Fruit fly (Drosophila melanogaster): ENCODE results near the gene RpL9.
A peak's percentile ranks its signal among the peaks of the same experiment; 100 is the strongest.

RpL9 gene

dm6 chr2L:10967257-10968008 is 36.6 kb downstream of the RpL9 start (continued):
- TF ChIP-seq mld (GFP tag; IDR thresholded peaks at IDR 0.05; ENCODE audit: partially characterized antibody) (no peak), hb (GFP tag; IDR thresholded peaks at IDR 0.05; ENCODE audit: partially characterized antibody) (peak; percentile 47; the same call in 1 of the 3 replicates), Rfx (GFP tag; IDR thresholded peaks at IDR 0.05) (no peak; the same call in 1 of the 2 replicates), CG8765 (GFP tag; IDR thresholded peaks at IDR 0.05) (no peak), CG11695 (GFP tag; IDR thresholded peaks at IDR 0.05) (0 out of 3 replicates have a peak, but pooled peaks have one; percentile 49), CG30431 (GFP tag; optimal IDR thresholded peaks at IDR 0.05) (no peak), cwo (GFP tag; optimal IDR thresholded peaks at IDR 0.05) (no peak), kni (GFP tag; optimal IDR thresholded peaks at IDR 0.05) (peak; percentile 64), CG17829 (tag; optimal IDR thresholded peaks at IDR 0.05) (no peak), Ada2b (GFP tag; IDR thresholded peaks at IDR 0.05) (no peak), CG4707 (GFP tag; optimal IDR thresholded peaks at IDR 0.05) (peak; percentile 96), CG4617 (GFP tag; optimal IDR thresholded peaks at IDR 0.05; ENCODE audit: borderline replicate concordance) (peak; percentile 79), aop (GFP tag; IDR thresholded peaks at IDR 0.05) (no peak), ase (GFP tag; IDR thresholded peaks at IDR 0.05) (no peak), HmgD (GFP tag; optimal IDR thresholded peaks at IDR 0.05) (no peak), CG4820 (GFP tag; optimal IDR thresholded peaks at IDR 0.05) (no peak), CG13424 (tag; optimal IDR thresholded peaks at IDR 0.05) (peak; percentile 1), row (GFP tag; IDR thresholded peaks at IDR 0.05) (peak; percentile 77), hkb (optimal IDR thresholded peaks at IDR 0.05) (no peak), hkb (GFP tag; IDR thresholded peaks at IDR 0.05) (no peak), CG11560 (tag; IDR thresholded peaks at IDR 0.05) (no peak), nmo (GFP tag; optimal IDR thresholded peaks at IDR 0.05) (no peak), pho (GFP tag; optimal IDR thresholded peaks at IDR 0.05) (no peak), CG11085 (GFP tag; IDR thresholded peaks at IDR 0.05) (no peak), MTF-1 (GFP tag; optimal IDR thresholded peaks at IDR 0.05; ENCODE audit: borderline replicate concordance) (no peak), Taf1 (GFP tag; IDR thresholded peaks at IDR 0.05) (no peak), Dref (GFP tag; IDR thresholded peaks at IDR 0.05) (no peak), Xbp1 (GFP tag; optimal IDR thresholded peaks at IDR 0.05) (peak; percentile 34), Ssrp (tag; optimal IDR thresholded peaks at IDR 0.05) (no peak), CG10959 (GFP tag; IDR thresholded peaks at IDR 0.05) (no peak), Ravus (GFP tag; IDR thresholded peaks at IDR 0.05) (no peak), Deaf1 (tag; optimal IDR thresholded peaks at IDR 0.05) (no peak), D19B (GFP tag; optimal IDR thresholded peaks at IDR 0.05) (no peak), ab (GFP tag; optimal IDR thresholded peaks at IDR 0.05) (no peak), salm (tag; optimal IDR thresholded peaks at IDR 0.05) (no peak), Neu2 (GFP tag; optimal IDR thresholded peaks at IDR 0.05; ENCODE audit: borderline replicate concordance) (no peak), Nf-YA (GFP tag; IDR thresholded peaks at IDR 0.05) (0 out of 2 replicates have a peak, but pooled peaks have one; percentile 13), Xrp1 (GFP tag; IDR thresholded peaks at IDR 0.05) (no peak), CG12155 (GFP tag; optimal IDR thresholded peaks at IDR 0.05) (no peak), lilli (GFP tag; optimal IDR thresholded peaks at IDR 0.05) (peak; percentile 23), ranshi (GFP tag; IDR thresholded peaks at IDR 0.05) (no peak), CG9817 (tag; optimal IDR thresholded peaks at IDR 0.05) (no peak), CG3838 (GFP tag; optimal IDR thresholded peaks at IDR 0.05) (no peak), CG11504 (tag; optimal IDR thresholded peaks at IDR 0.05) (no peak), CG13123 (GFP tag; optimal IDR thresholded peaks at IDR 0.05) (no peak), CoRest (tag; optimal IDR thresholded peaks at IDR 0.05) (no peak), CG17359 (tag; optimal IDR thresholded peaks at IDR 0.05) (peak; percentile 17), ap (GFP tag; IDR thresholded peaks at IDR 0.05) (no peak), abd-A (tag; optimal IDR thresholded peaks at IDR 0.05) (peak; percentile 70), E2f2 (GFP tag; IDR thresholded peaks at IDR 0.05) (no peak), zfh2 (GFP tag; optimal IDR thresholded peaks at IDR 0.05) (no peak)

Measured in whole organism, embryonic.